Fruit fly (Drosophila melanogaster) whole organism, prepupa: ENCODE results near the gene gammaTub37C.
A peak's percentile ranks its signal among the peaks of the same experiment; 100 is the strongest.

Experiments
- Blimp-1 ChIP-seq: fragments of 200-800 bp; sonication (Bioruptor generic); optimal IDR thresholded peaks from 3 replicates; lab custom pipeline; 2017; ENCODE audit warnings: missing biosample characterization, missing genetic modification characterization, mild to moderate bottlenecking, moderate library complexity, missing genetic modification reagents
- CG10631 ChIP-seq: fragments of 200-800 bp; sonication (Bioruptor generic); optimal IDR thresholded peaks from 2 replicates; lab custom pipeline; 2016; ENCODE audit warnings: missing biosample characterization, missing genetic modification characterization
- CG11294 ChIP-seq: fragments of 200-800 bp; sonication (Bioruptor generic); IDR thresholded peaks from 2 replicates; pipeline ENCODE4 v1.3.6; 2022; ENCODE audit warnings: missing biosample characterization, missing genetic modification characterization
- CG15336 ChIP-seq: fragments of 200-800 bp; sonication (Bioruptor generic); IDR thresholded peaks from 2 replicates; pipeline ENCODE4 v1.3.6; 2022; ENCODE audit warnings: missing biosample characterization, missing genetic modification characterization
- CG1621 ChIP-seq: fragments of 200-800 bp; sonication (Bioruptor generic); optimal IDR thresholded peaks from 3 replicates; lab custom pipeline; 2018; ENCODE audit warnings: missing biosample characterization, mild to moderate bottlenecking, missing genetic modification characterization
- CG16779 ChIP-seq: fragments of 200-800 bp; sonication (Bioruptor generic); optimal IDR thresholded peaks from 3 replicates; lab custom pipeline; 2017; ENCODE audit warnings: missing biosample characterization, mild to moderate bottlenecking, missing genetic modification characterization
- CG3032 ChIP-seq: fragments of 200-800 bp; optimal IDR thresholded peaks from 2 replicates; lab custom pipeline; 2019; ENCODE audit warnings: missing biosample characterization, mild to moderate bottlenecking, missing genetic modification characterization, moderate library complexity
- CG32006 ChIP-seq: fragments of 200-800 bp; sonication (Bioruptor generic); optimal IDR thresholded peaks from 3 replicates; lab custom pipeline; 2017; ENCODE audit warnings: missing biosample characterization, mild to moderate bottlenecking, missing genetic modification characterization
- CG34406 ChIP-seq: fragments of 200-800 bp; sonication (Bioruptor generic); optimal IDR thresholded peaks from 3 replicates; lab custom pipeline; 2016; ENCODE audit warnings: missing biosample characterization, missing genetic modification characterization
- CG3919 ChIP-seq: fragments of 200-800 bp; sonication (Bioruptor generic); optimal IDR thresholded peaks from 3 replicates; lab custom pipeline; 2016; ENCODE audit warnings: missing biosample characterization, missing genetic modification characterization
- CG4318 ChIP-seq: fragments of 200-800 bp; sonication (Bioruptor generic); optimal IDR thresholded peaks from 3 replicates; lab custom pipeline; 2017; ENCODE audit warnings: missing biosample characterization, mild to moderate bottlenecking, missing genetic modification characterization
- CG6163 ChIP-seq: fragments of 200-800 bp; sonication (Bioruptor generic); IDR thresholded peaks from 3 replicates; pipeline ENCODE4 v1.3.6; 2022; ENCODE audit warnings: missing biosample characterization, missing genetic modification characterization
- CG6276 ChIP-seq: fragments of 200-800 bp; sonication (Bioruptor generic); optimal IDR thresholded peaks from 2 replicates; lab custom pipeline; 2017; ENCODE audit warnings: missing biosample characterization, mild to moderate bottlenecking, missing genetic modification characterization
- CG6792 ChIP-seq: fragments of 200-800 bp; sonication (Bioruptor generic); optimal IDR thresholded peaks from 3 replicates; lab custom pipeline; 2016; ENCODE audit warnings: missing biosample characterization, missing genetic modification characterization
- CG6808 ChIP-seq: fragments of 200-800 bp; sonication (Bioruptor generic); optimal IDR thresholded peaks from 3 replicates; lab custom pipeline; 2017; ENCODE audit warnings: missing biosample characterization, missing genetic modification characterization, mild to moderate bottlenecking, moderate library complexity, missing genetic modification reagents
- CG6854 ChIP-seq: fragments of 200-800 bp; sonication (Bioruptor generic); optimal IDR thresholded peaks from 2 replicates; lab custom pipeline; 2017; ENCODE audit warnings: missing biosample characterization, mild to moderate bottlenecking, missing genetic modification characterization
- CG7368 ChIP-seq: fragments of 200-800 bp; sonication (Bioruptor generic); optimal IDR thresholded peaks from 3 replicates; lab custom pipeline; 2016; ENCODE audit warnings: missing biosample characterization, missing genetic modification characterization
- CG8119 ChIP-seq: fragments of 200-800 bp; sonication (Bioruptor generic); IDR thresholded peaks from 3 replicates; pipeline ENCODE4 v1.3.6; 2022; ENCODE audit warnings: missing biosample characterization, missing genetic modification characterization
- CG8319 ChIP-seq: fragments of 200-800 bp; sonication (Bioruptor generic); optimal IDR thresholded peaks from 3 replicates; lab custom pipeline; 2016; ENCODE audit warnings: missing biosample characterization, missing genetic modification characterization
- CG8632 ChIP-seq: fragments of 200-800 bp; sonication (Bioruptor generic); optimal IDR thresholded peaks from 3 replicates; lab custom pipeline; 2016; ENCODE audit warnings: missing biosample characterization, missing genetic modification characterization
- CG9139 ChIP-seq: fragments of 200-800 bp; sonication (Bioruptor generic); optimal IDR thresholded peaks from 3 replicates; lab custom pipeline; 2017; ENCODE audit warnings: missing biosample characterization, mild to moderate bottlenecking, missing genetic modification characterization
- Eip75B ChIP-seq: fragments of 200-800 bp; sonication (Bioruptor generic); optimal IDR thresholded peaks from 3 replicates; lab custom pipeline; 2016; ENCODE audit warnings: missing biosample characterization, missing genetic modification characterization
- Eip78C ChIP-seq: fragments of 200-800 bp; sonication (Bioruptor generic); peaks from one replicate; lab custom pipeline; 2016; ENCODE audit warnings: missing biosample characterization, missing genetic modification characterization
- Eip93F ChIP-seq: fragments of 200-800 bp; sonication (Bioruptor generic); optimal IDR thresholded peaks from 2 replicates; lab custom pipeline; 2016; ENCODE audit warnings: missing biosample characterization, mild to moderate bottlenecking, missing genetic modification characterization
- Ets21C ChIP-seq: fragments of 200-800 bp; sonication (Bioruptor generic); optimal IDR thresholded peaks from 3 replicates; lab custom pipeline; 2016; ENCODE audit warnings: missing biosample characterization, missing genetic modification characterization
- Ets96B ChIP-seq: fragments of 200-800 bp; optimal IDR thresholded peaks from 2 replicates; lab custom pipeline; 2019; ENCODE audit warnings: missing biosample characterization, mild to moderate bottlenecking, missing genetic modification characterization, moderate library complexity
- Gug ChIP-seq: fragments of 200-800 bp; sonication (Bioruptor generic); IDR thresholded peaks from 2 replicates; pipeline ENCODE4 v1.3.6; 2022; ENCODE audit warnings: missing biosample characterization, missing genetic modification characterization
- Hr38 ChIP-seq: sonication (Bioruptor generic); optimal IDR thresholded peaks from 2 replicates; lab custom pipeline; 2016; ENCODE audit warnings: missing biosample characterization, missing genetic modification characterization
- Hr39 ChIP-seq: fragments of 200-800 bp; sonication (Bioruptor generic); optimal IDR thresholded peaks from 2 replicates; lab custom pipeline; 2016; ENCODE audit warnings: missing biosample characterization, missing genetic modification characterization
- Hr4 ChIP-seq: fragments of 200-800 bp; sonication (Bioruptor generic); optimal IDR thresholded peaks from 3 replicates; lab custom pipeline; 2016; ENCODE audit warnings: missing biosample characterization, missing genetic modification characterization
- Lpt ChIP-seq: fragments of 200-800 bp; sonication (Bioruptor generic); optimal IDR thresholded peaks from 3 replicates; lab custom pipeline; 2016; ENCODE audit warnings: missing biosample characterization, missing genetic modification characterization
- OdsH ChIP-seq: fragments of 200-800 bp; sonication (Bioruptor generic); optimal IDR thresholded peaks from 3 replicates; lab custom pipeline; 2016; ENCODE audit warnings: missing biosample characterization, missing genetic modification characterization
- Smox ChIP-seq: fragments of 200-800 bp; sonication (Bioruptor generic); optimal IDR thresholded peaks from 3 replicates; lab custom pipeline; 2016; ENCODE audit warnings: missing biosample characterization, missing genetic modification characterization
- Sox102F ChIP-seq: fragments of 200-800 bp; sonication (Bioruptor generic); optimal IDR thresholded peaks from 2 replicates; lab custom pipeline; 2016; ENCODE audit warnings: missing biosample characterization, mild to moderate bottlenecking, missing genetic modification characterization
- Sox14 ChIP-seq: fragments of 200-800 bp; sonication (Bioruptor generic); optimal IDR thresholded peaks from 3 replicates; lab custom pipeline; 2016; ENCODE audit warnings: missing biosample characterization, missing genetic modification characterization
- Sox15 ChIP-seq: fragments of 200-800 bp; sonication (Bioruptor generic); optimal IDR thresholded peaks from 3 replicates; lab custom pipeline; 2016; ENCODE audit warnings: missing biosample characterization, missing genetic modification characterization
- achi ChIP-seq: fragments of 200-800 bp; sonication (Bioruptor generic); optimal IDR thresholded peaks from 3 replicates; lab custom pipeline; 2016; ENCODE audit warnings: missing biosample characterization, missing genetic modification characterization
- acj6 ChIP-seq: fragments of 200-800 bp; sonication (Bioruptor generic); optimal IDR thresholded peaks from 3 replicates; lab custom pipeline; 2016; ENCODE audit warnings: missing biosample characterization, missing genetic modification characterization
- cyc ChIP-seq: fragments of 200-800 bp; sonication (Bioruptor generic); optimal IDR thresholded peaks from 3 replicates; lab custom pipeline; 2016; ENCODE audit warnings: missing biosample characterization, missing genetic modification characterization
- dac ChIP-seq: fragments of 200-800 bp; sonication (Bioruptor generic); optimal IDR thresholded peaks from 2 replicates; lab custom pipeline; 2017; ENCODE audit warnings: missing biosample characterization, mild to moderate bottlenecking, missing genetic modification characterization
- dsx ChIP-seq: fragments of 200-800 bp; optimal IDR thresholded peaks from 3 replicates; lab custom pipeline; 2019; ENCODE audit warnings: missing biosample characterization, mild to moderate bottlenecking, missing genetic modification characterization, moderate library complexity; ENCODE audit not compliant: poor library complexity, severe bottlenecking
- eg ChIP-seq: fragments of 200-800 bp; sonication (Bioruptor generic); IDR thresholded peaks from 3 replicates; pipeline ENCODE4 v1.3.6; 2022; ENCODE audit warnings: missing biosample characterization, missing genetic modification characterization
- esn ChIP-seq: fragments of 200-800 bp; sonication (Bioruptor generic); optimal IDR thresholded peaks from 2 replicates; lab custom pipeline; 2016; ENCODE audit warnings: missing biosample characterization, mild to moderate bottlenecking, missing genetic modification characterization, moderate library complexity
- fd85E ChIP-seq: fragments of 200-800 bp; sonication (Bioruptor generic); optimal IDR thresholded peaks from 3 replicates; lab custom pipeline; 2016; ENCODE audit warnings: missing biosample characterization, missing genetic modification characterization
- fkh ChIP-seq: fragments of 200-800 bp; sonication (Bioruptor generic); optimal IDR thresholded peaks from 3 replicates; lab custom pipeline; 2017; ENCODE audit warnings: missing biosample characterization, mild to moderate bottlenecking, missing genetic modification characterization, moderate library complexity
- lz ChIP-seq: fragments of 200-800 bp; sonication (Bioruptor generic); optimal IDR thresholded peaks from 3 replicates; lab custom pipeline; 2016; ENCODE audit warnings: missing biosample characterization, missing genetic modification characterization
- net ChIP-seq: fragments of 200-800 bp; sonication (Bioruptor generic); optimal IDR thresholded peaks from 3 replicates; lab custom pipeline; 2016; ENCODE audit warnings: missing biosample characterization, missing genetic modification characterization
- pdm3 ChIP-seq: fragments of 200-800 bp; sonication (Bioruptor generic); optimal IDR thresholded peaks from 3 replicates; lab custom pipeline; 2016; ENCODE audit warnings: missing biosample characterization, missing genetic modification characterization
- salr ChIP-seq, 2 experiments: fragments of 200-800 bp; sonication (Bioruptor generic); optimal IDR thresholded peaks; 3 replicates each; lab custom pipeline; 2016 to 2018; ENCODE audit warnings: missing biosample characterization in 2 of 2, missing genetic modification characterization in 2 of 2, mild to moderate bottlenecking in 1 of 2
- spab ChIP-seq: fragments of 200-800 bp; sonication (Bioruptor generic); optimal IDR thresholded peaks from 2 replicates; lab custom pipeline; 2017; ENCODE audit warnings: missing biosample characterization, mild to moderate bottlenecking, missing genetic modification characterization, missing genetic modification reagents
- ss ChIP-seq, 2 experiments: fragments of 200-800 bp; sonication (Bioruptor generic); optimal IDR thresholded peaks; 2 replicates in 1 of 2; 3 replicates in 1 of 2; lab custom pipeline; 2017 to 2018; ENCODE audit warnings: mild to moderate bottlenecking in 2 of 2, missing biosample characterization in 2 of 2, missing genetic modification characterization in 2 of 2, moderate library complexity in 1 of 2
- svp ChIP-seq: fragments of 200-800 bp; sonication (Bioruptor generic); peaks from one replicate; lab custom pipeline; 2016; ENCODE audit warnings: missing biosample characterization, missing genetic modification characterization
- vri ChIP-seq: fragments of 200-800 bp; sonication (Bioruptor generic); optimal IDR thresholded peaks from 3 replicates; lab custom pipeline; 2016; ENCODE audit warnings: missing biosample characterization, mild to moderate bottlenecking, missing genetic modification characterization

gammaTub37C gene

DNA sequence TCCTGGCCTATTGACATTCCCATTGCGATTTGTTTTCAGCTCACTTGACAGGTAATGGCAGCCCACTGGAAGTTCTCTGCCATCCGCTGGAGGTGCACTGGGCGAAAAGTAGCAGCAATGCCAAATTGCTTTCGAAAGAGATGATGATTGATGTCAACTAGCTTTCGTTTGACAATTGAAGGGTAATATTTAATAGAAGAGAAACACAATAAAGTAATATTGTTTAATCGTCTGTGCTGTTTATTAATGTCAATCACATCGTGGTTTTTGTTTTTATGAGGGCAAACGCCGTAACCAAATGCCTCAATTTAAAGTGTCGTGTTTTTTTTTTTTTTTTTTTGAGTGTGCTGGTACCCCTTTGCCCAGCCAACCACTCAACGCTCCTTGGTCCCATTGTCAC, 43.5 kb upstream of the gammaTub37C start:
- TF ChIP-seq pdm3 (GFP tag; lab: Kevin White, UChicago) = peak; percentile 40
- TF ChIP-seq CG9139 (GFP tag; lab: Kevin White, UChicago) = no peak
- TF ChIP-seq Gug (GFP tag; lab: Robert Waterston, UW) = no peak
- TF ChIP-seq net = no peak
- peak; percentile 24 for TF ChIP-seq Hr39 (GFP tag; lab: Kevin White, UChicago)
- TF ChIP-seq Smox = peak; percentile 31
- TF ChIP-seq CG6808 (GFP tag; lab: Kevin White, UChicago) = peak; percentile 7
- TF ChIP-seq fd85E (GFP tag; lab: Kevin White, UChicago) = no peak
- no peak for TF ChIP-seq CG8319 (GFP tag; lab: Kevin White, UChicago)
- no peak for TF ChIP-seq CG8632
- TF ChIP-seq lz (GFP tag; lab: Kevin White, UChicago) = peak; percentile 31
- TF ChIP-seq CG32006 (GFP tag; lab: Kevin White, UChicago) = peak; percentile 31
- TF ChIP-seq Hr38 (GFP tag; lab: Kevin White, UChicago) = no peak
- no peak for TF ChIP-seq Ets21C
- TF ChIP-seq CG34406 (GFP tag; lab: Kevin White, UChicago) = no peak
- no peak for TF ChIP-seq Sox102F (GFP tag; lab: Kevin White, UChicago)
- peak; percentile 36 for TF ChIP-seq Sox14
- TF ChIP-seq spab (GFP tag; lab: Kevin White, UChicago) = peak; percentile 5
- peak; percentile 39 for TF ChIP-seq CG15336 (GFP tag; lab: Robert Waterston, UW)
- TF ChIP-seq Ets96B (tag; lab: Kevin White, UChicago) = peak; percentile 13
- peak; percentile 3 for TF ChIP-seq acj6 (GFP tag; lab: Kevin White, UChicago)
- no peak for TF ChIP-seq CG16779
- TF ChIP-seq CG3919 (GFP tag; lab: Kevin White, UChicago) = peak; percentile 27
- TF ChIP-seq eg (GFP tag; lab: Robert Waterston, UW) = no peak
- TF ChIP-seq CG6854 (GFP tag; lab: Kevin White, UChicago) = no peak
- peak; percentile 17 for TF ChIP-seq CG3032 (tag; lab: Kevin White, UChicago)
- TF ChIP-seq svp (GFP tag; lab: Kevin White, UChicago) = peak; percentile 84
- peak; percentile 44; the same call in 1 of the 3 replicates for TF ChIP-seq CG6163 (GFP tag; lab: Robert Waterston, UW)
- peak; percentile 6 for TF ChIP-seq cyc (GFP tag; lab: Kevin White, UChicago)
- peak; percentile 7 for TF ChIP-seq CG6792 (GFP tag; lab: Kevin White, UChicago)
- TF ChIP-seq salr (GFP tag; optimal IDR thresholded peaks at IDR 0.05; lab: Kevin White, UChicago) = no peak
- TF ChIP-seq Eip93F (GFP tag; lab: Kevin White, UChicago) = no peak
- TF ChIP-seq vri (GFP tag; lab: Kevin White, UChicago) = no peak
- TF ChIP-seq fkh (GFP tag; lab: Kevin White, UChicago) = no peak
- TF ChIP-seq Lpt (GFP tag; lab: Kevin White, UChicago) = no peak
- TF ChIP-seq dsx = no peak
- no peak for TF ChIP-seq Eip75B (GFP tag; lab: Kevin White, UChicago)
- no peak for TF ChIP-seq Sox15 (GFP tag; lab: Kevin White, UChicago)
- no peak for TF ChIP-seq CG1621 (tag; lab: Kevin White, UChicago)
- no peak for TF ChIP-seq Hr4 (GFP tag; lab: Kevin White, UChicago)
- TF ChIP-seq CG4318 (GFP tag; lab: Kevin White, UChicago) = no peak
- TF ChIP-seq Eip78C (GFP tag; lab: Kevin White, UChicago) = peak; percentile 73
- TF ChIP-seq CG7368 (GFP tag; lab: Kevin White, UChicago) = no peak
- TF ChIP-seq OdsH (GFP tag; lab: Kevin White, UChicago) = peak; percentile 11
- TF ChIP-seq CG8119 (GFP tag; lab: Robert Waterston, UW) = no peak
- TF ChIP-seq Blimp-1 = no peak
- TF ChIP-seq CG10631 (GFP tag; lab: Kevin White, UChicago) = peak; percentile 2
- TF ChIP-seq CG6276 (GFP tag; lab: Kevin White, UChicago) = no peak
- peak; percentile 56 for TF ChIP-seq esn (GFP tag; lab: Kevin White, UChicago)
- no peak for TF ChIP-seq CG11294 (GFP tag; lab: Robert Waterston, UW)
- no peak for TF ChIP-seq dac (GFP tag; lab: Kevin White, UChicago)
- no peak for TF ChIP-seq ss (GFP tag; optimal IDR thresholded peaks at IDR 0.05; lab: Kevin White, UChicago)
- TF ChIP-seq achi = no peak
